Fruit fly (Drosophila melanogaster): ENCODE measurements around the gene Cyp12e1.

Gene Cyp12e1

DNA sequence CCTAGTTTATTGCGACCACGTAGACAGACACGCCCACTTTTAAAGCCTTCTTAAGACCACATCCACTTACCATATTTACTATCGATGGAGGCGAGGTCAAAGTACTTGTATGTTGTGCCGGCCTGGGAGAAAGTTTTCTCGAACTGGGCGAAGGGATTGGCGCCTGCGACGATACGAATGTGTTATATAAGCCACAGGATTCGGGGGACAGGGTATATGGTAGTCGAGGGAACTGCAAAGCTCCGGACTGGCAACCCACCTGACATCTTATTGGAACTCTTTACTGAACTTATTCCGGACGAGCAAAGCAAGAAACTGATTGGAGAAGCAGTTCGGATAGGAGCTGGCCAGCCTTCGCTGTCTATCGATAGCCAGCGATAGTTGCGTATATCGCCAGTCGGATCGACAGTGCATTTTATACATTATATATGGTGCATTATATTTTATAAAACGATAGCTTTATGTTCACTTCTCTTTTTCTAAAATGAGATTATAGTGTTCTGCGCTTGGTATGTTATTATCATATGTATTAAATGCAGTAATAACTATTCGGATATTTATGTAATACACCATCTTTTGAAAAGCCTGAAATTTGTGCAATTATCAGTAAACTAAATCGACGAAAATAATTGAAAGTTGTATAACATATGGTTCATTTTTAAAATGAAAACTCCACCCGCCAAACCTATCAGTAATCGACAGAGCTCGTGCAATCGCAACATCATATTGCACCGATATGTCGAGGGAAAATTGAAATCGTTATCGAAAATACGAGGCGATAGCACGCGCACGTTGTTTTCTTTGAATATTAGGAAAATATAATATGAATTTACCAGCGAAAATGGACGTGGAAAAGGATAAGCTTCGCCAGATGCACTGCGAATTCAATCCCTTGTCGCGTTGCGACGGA, 21.8 kb upstream of the Cyp12e1 start, which contains the start of the genes Irp-1B and Rrp46 (continued):
- TF ChIP-seq amos (GFP tag; IDR thresholded peaks at IDR 0.05; ENCODE audit: partially characterized antibody) (peak; percentile 83), CG14441 (GFP tag; IDR thresholded peaks at IDR 0.05) (no peak), CG8388 (GFP tag; optimal IDR thresholded peaks at IDR 0.05) (no peak), wek (GFP tag; optimal IDR thresholded peaks at IDR 0.05) (no peak), inv (GFP tag; IDR thresholded peaks at IDR 0.05; ENCODE audit: partially characterized antibody) (peak; percentile 84), Max (GFP tag; optimal IDR thresholded peaks at IDR 0.05) (no peak), CG17912 (GFP tag; optimal IDR thresholded peaks at IDR 0.05) (no peak), z (GFP tag; IDR thresholded peaks at IDR 0.05) (no peak), CG2712 (tag; optimal IDR thresholded peaks at IDR 0.05) (peak; percentile 17), H2.0 (GFP tag; IDR thresholded peaks at IDR 0.05) (no peak), CG10274 (GFP tag; optimal IDR thresholded peaks at IDR 0.05) (no peak), knrl (GFP tag; IDR thresholded peaks at IDR 0.05; ENCODE audit: partially characterized antibody) (peak; percentile 77), CG13287 (GFP tag; IDR thresholded peaks at IDR 0.05; ENCODE audit: partially characterized antibody) (peak; percentile 94), oc (tag; optimal IDR thresholded peaks at IDR 0.05) (no peak), vnd (GFP tag; IDR thresholded peaks at IDR 0.05; ENCODE audit: partially characterized antibody) (peak; percentile 92), lov (optimal IDR thresholded peaks at IDR 0.05) (no peak), lov (GFP tag; IDR thresholded peaks at IDR 0.05) (no peak), Blimp-1 (GFP tag; optimal IDR thresholded peaks at IDR 0.05) (peak; percentile 51), ato (GFP tag; IDR thresholded peaks at IDR 0.05; ENCODE audit: partially characterized antibody) (peak; percentile 96), Drgx (GFP tag; IDR thresholded peaks at IDR 0.05) (no peak), CG10147 (GFP tag; optimal IDR thresholded peaks at IDR 0.05) (no peak), CG34422 (GFP tag; IDR thresholded peaks at IDR 0.05) (0 out of 3 replicates have a peak, but pooled peaks have one; percentile 41), CG10431 (GFP tag; optimal IDR thresholded peaks at IDR 0.05) (no peak), CG4854 (GFP tag; optimal IDR thresholded peaks at IDR 0.05) (no peak), pzg (GFP tag; optimal IDR thresholded peaks at IDR 0.05) (peak; percentile 44), tna (GFP tag; IDR thresholded peaks at IDR 0.05; ENCODE audit: partially characterized antibody) (peak; percentile 99), twi (tag; optimal IDR thresholded peaks at IDR 0.05) (no peak), bbx (GFP tag; IDR thresholded peaks at IDR 0.05; ENCODE audit: partially characterized antibody) (peak; percentile 95), zen2 (GFP tag; IDR thresholded peaks at IDR 0.05; ENCODE audit: partially characterized antibody) (peak; percentile 98), nom (GFP tag; optimal IDR thresholded peaks at IDR 0.05) (peak; percentile 76), Med (GFP tag) (peak; percentile 70), stwl (tag; optimal IDR thresholded peaks at IDR 0.05) (peak; percentile 61), C15 (GFP tag; IDR thresholded peaks at IDR 0.05) (no peak), CG2129 (GFP tag; IDR thresholded peaks at IDR 0.05; ENCODE audit: partially characterized antibody) (peak; percentile 51), Vsx1 (GFP tag; optimal IDR thresholded peaks at IDR 0.05) (no peak), zen (tag; optimal IDR thresholded peaks at IDR 0.05) (peak; percentile 2), CG16863 (GFP tag; optimal IDR thresholded peaks at IDR 0.05) (no peak), tll (GFP tag; optimal IDR thresholded peaks at IDR 0.05) (no peak), MBD-R2 (GFP tag; IDR thresholded peaks at IDR 0.05) (peak; percentile 14), kni (GFP tag; optimal IDR thresholded peaks at IDR 0.05) (no peak), Ets65A (GFP tag) (peak; percentile 47), Ssrp (tag; optimal IDR thresholded peaks at IDR 0.05) (no peak), lab (GFP tag; optimal IDR thresholded peaks at IDR 0.05) (peak; percentile 24), CG18599 (GFP tag; optimal IDR thresholded peaks at IDR 0.05) (no peak), CG15479 (GFP tag; optimal IDR thresholded peaks at IDR 0.05) (peak; percentile 65), Fer1 (GFP tag; optimal IDR thresholded peaks at IDR 0.05) (no peak)

Data from whole organism, embryonic.